Fruit fly (Drosophila melanogaster): ENCODE measurements around the gene Tom20.

Tom20 gene

DNA sequence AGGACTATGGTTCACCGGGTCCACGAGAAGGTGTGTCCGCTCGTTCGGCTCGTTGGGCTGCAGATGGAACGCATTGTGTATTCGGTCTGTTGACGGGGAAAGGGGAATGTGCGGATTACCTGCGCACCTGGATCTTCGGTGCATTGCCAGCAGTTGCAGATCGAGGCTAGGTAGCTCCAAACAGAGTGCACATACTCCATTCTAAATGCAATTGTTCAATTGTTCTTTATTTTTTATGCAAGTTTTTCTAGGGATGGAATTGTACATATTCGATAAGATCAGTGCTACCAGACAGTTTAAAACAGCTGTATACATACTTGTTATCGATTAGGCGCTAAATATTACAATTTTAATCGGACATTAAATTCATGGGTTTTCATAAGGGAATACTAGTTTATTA lies 28.3 kb downstream of the Tom20 start, which contains the start of gene Lamtor1 (continued):
- TF ChIP-seq CG1602 (GFP tag; optimal IDR thresholded peaks at IDR 0.05) (no peak), CG34422 (GFP tag; IDR thresholded peaks at IDR 0.05) (no peak; the same call in 2 of the 3 replicates), sob (GFP tag; IDR thresholded peaks at IDR 0.05) (no peak), Awh (GFP tag; IDR thresholded peaks at IDR 0.05) (no peak), CG13624 (GFP tag; optimal IDR thresholded peaks at IDR 0.05) (no peak), salm (tag; optimal IDR thresholded peaks at IDR 0.05) (no peak), luna (GFP tag; optimal IDR thresholded peaks at IDR 0.05) (no peak), BEAF-32 (GFP tag; optimal IDR thresholded peaks at IDR 0.05) (peak; percentile 38), Hsf (GFP tag; optimal IDR thresholded peaks at IDR 0.05) (no peak), ranshi (GFP tag; IDR thresholded peaks at IDR 0.05) (no peak), tio (GFP tag; optimal IDR thresholded peaks at IDR 0.05) (no peak), Tbp (GFP tag; optimal IDR thresholded peaks at IDR 0.05) (no peak), TFAM (GFP tag; optimal IDR thresholded peaks at IDR 0.05) (no peak), Hmr (GFP tag; optimal IDR thresholded peaks at IDR 0.05) (no peak), CG9609 (GFP tag; optimal IDR thresholded peaks at IDR 0.05) (no peak), CG18764 (GFP tag; optimal IDR thresholded peaks at IDR 0.05) (no peak), ERR (GFP tag; optimal IDR thresholded peaks at IDR 0.05) (no peak), sisA (GFP tag; IDR thresholded peaks at IDR 0.05) (no peak), CG4328 (GFP tag; optimal IDR thresholded peaks at IDR 0.05) (no peak), CG8359 (GFP tag; optimal IDR thresholded peaks at IDR 0.05; ENCODE audit: borderline replicate concordance) (no peak), Dip2 (GFP tag; IDR thresholded peaks at IDR 0.05) (no peak), CG1529 (GFP tag; optimal IDR thresholded peaks at IDR 0.05) (no peak), Jarid2 (GFP tag; optimal IDR thresholded peaks at IDR 0.05) (no peak), CG16815 (GFP tag; optimal IDR thresholded peaks at IDR 0.05) (no peak), gro (GFP tag; optimal IDR thresholded peaks at IDR 0.05) (no peak), Hr3 (GFP tag; optimal IDR thresholded peaks at IDR 0.05) (no peak), HLH54F (GFP tag; optimal IDR thresholded peaks at IDR 0.05) (no peak), CG10366 (GFP tag; IDR thresholded peaks at IDR 0.05) (no peak), Doc3 (GFP tag; IDR thresholded peaks at IDR 0.05; ENCODE audit: partially characterized antibody) (no peak), Trl (optimal IDR thresholded peaks at IDR 0.05) (no peak), Trl (GFP tag; optimal IDR thresholded peaks at IDR 0.05) (no peak), amos (GFP tag; IDR thresholded peaks at IDR 0.05; ENCODE audit: partially characterized antibody) (peak; percentile 21; the same call in 1 of the 2 replicates), CG12104 (GFP tag; optimal IDR thresholded peaks at IDR 0.05) (no peak), CG7963 (GFP tag; IDR thresholded peaks at IDR 0.05; ENCODE audit: partially characterized antibody) (no peak), tna (GFP tag; IDR thresholded peaks at IDR 0.05; ENCODE audit: partially characterized antibody) (no peak), CG8388 (GFP tag; optimal IDR thresholded peaks at IDR 0.05) (no peak), CG10565 (GFP tag; optimal IDR thresholded peaks at IDR 0.05) (no peak), oc (tag; optimal IDR thresholded peaks at IDR 0.05) (no peak), vnd (GFP tag; IDR thresholded peaks at IDR 0.05; ENCODE audit: partially characterized antibody) (0 out of 3 replicates have a peak, but pooled peaks have one; percentile 14), kni (GFP tag; optimal IDR thresholded peaks at IDR 0.05) (no peak), CkIIα-i1 (GFP tag; IDR thresholded peaks at IDR 0.05) (no peak), CG4854 (GFP tag; optimal IDR thresholded peaks at IDR 0.05) (no peak), CG33557 (GFP tag; optimal IDR thresholded peaks at IDR 0.05) (no peak), CG2120 (GFP tag; optimal IDR thresholded peaks at IDR 0.05) (no peak), CG17359 (tag; optimal IDR thresholded peaks at IDR 0.05) (no peak), nerfin-1 (tag; optimal IDR thresholded peaks at IDR 0.05) (no peak), CG16863 (GFP tag; optimal IDR thresholded peaks at IDR 0.05) (no peak), zfh2 (GFP tag; optimal IDR thresholded peaks at IDR 0.05) (no peak), MESR4 (GFP tag; optimal IDR thresholded peaks at IDR 0.05) (peak; percentile 94), CG10979 (tag; optimal IDR thresholded peaks at IDR 0.05) (no peak), CG3726 (GFP tag; IDR thresholded peaks at IDR 0.05) (no peak), zfh1 (GFP tag; IDR thresholded peaks at IDR 0.05) (no peak)
